Fruit fly (Drosophila melanogaster): ENCODE data around the gene OXA1L.

OXA1L gene

DNA sequence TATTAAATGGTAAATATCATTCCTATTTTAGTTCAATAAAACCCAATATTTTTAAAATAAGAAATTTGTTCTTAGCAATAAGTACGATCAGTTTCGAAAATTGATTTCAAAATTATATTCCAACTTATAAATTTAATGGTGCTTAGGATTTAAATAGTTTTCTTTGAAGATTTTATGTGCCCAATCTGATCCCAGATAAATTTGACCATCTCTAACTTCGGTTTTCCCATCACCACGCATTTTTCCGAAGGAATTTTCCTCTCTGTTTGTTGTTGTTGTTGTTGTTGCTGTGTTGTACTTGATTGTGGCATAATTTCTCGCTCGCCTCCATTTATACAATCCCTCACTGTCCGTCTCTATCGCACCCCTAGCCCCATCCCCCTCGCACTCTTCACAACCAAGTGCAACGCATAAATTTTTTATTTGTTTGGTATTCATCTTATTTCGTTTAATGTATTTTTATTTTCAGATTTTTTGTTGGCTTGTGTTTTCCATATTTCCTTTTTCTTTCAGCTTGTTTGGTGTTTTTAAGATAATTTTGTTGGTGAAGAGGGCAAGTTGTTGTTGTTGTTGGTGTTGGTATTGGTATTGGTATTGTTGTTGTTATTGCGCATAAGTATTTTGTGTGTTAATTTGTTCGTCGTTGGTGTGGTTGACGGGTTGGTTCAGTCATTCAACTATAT, 36.5 kb downstream of the OXA1L start (continued):
- TF ChIP-seq NfI (GFP tag; optimal IDR thresholded peaks at IDR 0.05) (no peak), CG4707 (GFP tag; optimal IDR thresholded peaks at IDR 0.05) (no peak), CG11723 (GFP tag; optimal IDR thresholded peaks at IDR 0.05) (no peak), Gsc (GFP tag; IDR thresholded peaks at IDR 0.05) (no peak), CG30403 (GFP tag; optimal IDR thresholded peaks at IDR 0.05) (peak; percentile 24), bcd (GFP tag; optimal IDR thresholded peaks at IDR 0.05) (no peak), CG18476 (GFP tag; optimal IDR thresholded peaks at IDR 0.05) (no peak), CTCF (GFP tag; optimal IDR thresholded peaks at IDR 0.05) (no peak), CG18262 (tag; optimal IDR thresholded peaks at IDR 0.05) (peak; percentile 75), CG17912 (GFP tag; optimal IDR thresholded peaks at IDR 0.05) (no peak), prd (optimal IDR thresholded peaks at IDR 0.05) (no peak), prd (GFP tag; IDR thresholded peaks at IDR 0.05) (peak; percentile 34; the same call in 2 of the 3 replicates), CG13775 (GFP tag; optimal IDR thresholded peaks at IDR 0.05) (peak; percentile 43), bbx (GFP tag; IDR thresholded peaks at IDR 0.05; ENCODE audit: partially characterized antibody) (no peak), CG2712 (tag; optimal IDR thresholded peaks at IDR 0.05) (peak; percentile 63), klu (GFP tag; IDR thresholded peaks at IDR 0.05) (no peak), abd-A (tag; optimal IDR thresholded peaks at IDR 0.05) (peak; percentile 87), CG16779 (GFP tag; IDR thresholded peaks at IDR 0.05) (no peak), Mes4 (GFP tag; optimal IDR thresholded peaks at IDR 0.05) (peak; percentile 2), H15 (GFP tag; IDR thresholded peaks at IDR 0.05) (no peak), Ets65A (GFP tag) (peak; percentile 55), cas (GFP tag; IDR thresholded peaks at IDR 0.05) (no peak), Usf (GFP tag; optimal IDR thresholded peaks at IDR 0.05) (no peak), Ssrp (tag; optimal IDR thresholded peaks at IDR 0.05) (peak; percentile 6), CG4404 (GFP tag; IDR thresholded peaks at IDR 0.05) (no peak), CG3847 (GFP tag; IDR thresholded peaks at IDR 0.05) (no peak), lov (optimal IDR thresholded peaks at IDR 0.05) (no peak), lov (GFP tag; IDR thresholded peaks at IDR 0.05) (peak; percentile 44; the same call in 2 of the 3 replicates), CG13123 (GFP tag; optimal IDR thresholded peaks at IDR 0.05) (peak; percentile 2), CG12391 (tag; optimal IDR thresholded peaks at IDR 0.05) (peak; percentile 42), CG6689 (GFP tag; IDR thresholded peaks at IDR 0.05) (peak; percentile 70; the same call in 1 of the 2 replicates), CG32767 (GFP tag; IDR thresholded peaks at IDR 0.05) (0 out of 2 replicates have a peak, but pooled peaks have one; percentile 20), CG7271 (tag; optimal IDR thresholded peaks at IDR 0.05) (no peak), CG14710 (tag; optimal IDR thresholded peaks at IDR 0.05) (peak; percentile 30), E2f2 (GFP tag; IDR thresholded peaks at IDR 0.05) (peak; percentile 9; the same call in 1 of the 2 replicates), CG12299 (tag; optimal IDR thresholded peaks at IDR 0.05) (no peak), wor (GFP tag; IDR thresholded peaks at IDR 0.05) (no peak), Stat92E (GFP tag; optimal IDR thresholded peaks at IDR 0.05) (peak in 1 of 3 experiments; percentile 25), CG11504 (tag; optimal IDR thresholded peaks at IDR 0.05) (peak; percentile 32), Gug (GFP tag; IDR thresholded peaks at IDR 0.05) (0 out of 4 replicates have a peak, but pooled peaks have one; percentile 24), E2f1 (GFP tag; IDR thresholded peaks at IDR 0.05) (0 out of 2 replicates have a peak, but pooled peaks have one; percentile 8), CG7745 (tag; optimal IDR thresholded peaks at IDR 0.05) (peak; percentile 15), lola (GFP tag; optimal IDR thresholded peaks at IDR 0.05) (peak in 1 of 3 experiments; percentile 62), Sry-δ (GFP tag; optimal IDR thresholded peaks at IDR 0.05) (peak; percentile 65), CG1024 (GFP tag; IDR thresholded peaks at IDR 0.05) (no peak), Scr (GFP tag; IDR thresholded peaks at IDR 0.05; ENCODE audit: partially characterized antibody) (no peak), CG13296 (GFP tag; optimal IDR thresholded peaks at IDR 0.05) (no peak), sob (GFP tag; IDR thresholded peaks at IDR 0.05) (no peak), CG18599 (GFP tag; optimal IDR thresholded peaks at IDR 0.05) (no peak), sisA (GFP tag; IDR thresholded peaks at IDR 0.05) (no peak; the same call in 1 of the 2 replicates)
